Worm (Caenorhabditis elegans) whole organism, midembryonic: ENCODE results near the gene F47D12.6.

ENCODE experiments used
- T22C8.4 ChIP-seq: fragments of 200-800 bp; sonication (Bioruptor generic); IDR thresholded peaks from 2 replicates; pipeline ENCODE4 v1.3.6; 2022; ENCODE audit warnings: missing genetic modification characterization, missing compliant biosample characterization
- cog-1 ChIP-seq: sonication (generic microtip); optimal IDR thresholded peaks from 2 replicates; lab custom pipeline; 2016; ENCODE audit warnings: missing genetic modification characterization, missing compliant biosample characterization
- flt-1 ChIP-seq: fragments of 200-800 bp; sonication (Bioruptor generic); IDR thresholded peaks from 2 replicates; pipeline ENCODE4 v1.3.6; 2022; ENCODE audit warnings: missing genetic modification characterization, missing compliant biosample characterization
- klf-2 ChIP-seq: fragments of 200-800 bp; sonication (Bioruptor generic); conservative IDR thresholded peaks from 2 replicates; pipeline ENCODE4 v1.3.6; 2022; ENCODE audit warnings: missing genetic modification reagents, missing genetic modification characterization, missing compliant biosample characterization
- med-1 ChIP-seq: sonication (generic microtip); optimal IDR thresholded peaks from 2 replicates; lab custom pipeline; 2017; ENCODE audit warnings: missing genetic modification characterization, mild to moderate bottlenecking, missing compliant biosample characterization, antibody characterized with exemption, missing genetic modification reagents; ENCODE audit not compliant: insufficient read depth
- ref-1 ChIP-seq: fragments of 200-800 bp; sonication (Bioruptor generic); conservative IDR thresholded peaks from 2 replicates; pipeline ENCODE4 v1.3.6; 2022; ENCODE audit warnings: missing genetic modification reagents, missing genetic modification characterization, missing compliant biosample characterization
- tab-1 ChIP-seq: fragments of 200-800 bp; sonication (Bioruptor generic); IDR thresholded peaks from 2 replicates; pipeline ENCODE4 v1.3.6; 2022; ENCODE audit warnings: missing genetic modification characterization, missing compliant biosample characterization
- ztf-23 ChIP-seq: fragments of 200-800 bp; sonication (Bioruptor generic); IDR thresholded peaks from 2 replicates; pipeline ENCODE4 v1.3.6; 2022; ENCODE audit warnings: missing genetic modification reagents, missing genetic modification characterization, missing compliant biosample characterization
- ztf-29 ChIP-seq: fragments of 200-800 bp; sonication (Bioruptor generic); IDR thresholded peaks from 2 replicates; pipeline ENCODE4 v1.3.6; 2022; ENCODE audit warnings: missing genetic modification reagents, missing genetic modification characterization, missing compliant biosample characterization

Gene F47D12.6

ce11 chrIII:6310352-6310751 lies 23.3 kb upstream of the F47D12.6 start:
- TF ChIP-seq ztf-23 (GFP tag; lab: Robert Waterston, UW), result no peak
- no peak for TF ChIP-seq klf-2
- no peak for TF ChIP-seq ztf-29 (GFP tag; lab: Robert Waterston, UW)
- no peak for TF ChIP-seq flt-1
- TF ChIP-seq cog-1 (tag; lab: Kevin White, UChicago), result no peak
- TF ChIP-seq ref-1, result no peak
- TF ChIP-seq T22C8.4, result no peak
- no peak for TF ChIP-seq med-1
- TF ChIP-seq tab-1, result no peak

- no peak for TF ChIP-seq T22C8.4
- no peak for TF ChIP-seq ref-1
These were observed 22.0 kb upstream of the F47D12.6 start, which contains the start of gene gar-2 for ce11 chrIII:6309066-6309465. Gene gar-2 (plus strand): TSS chrIII:6309366.

- TF ChIP-seq cog-1 (tag; lab: Kevin White, UChicago) (no peak), ztf-29 (GFP tag; lab: Robert Waterston, UW) (no peak), ref-1 (no peak), T22C8.4 (no peak), flt-1 (no peak), ztf-23 (GFP tag; lab: Robert Waterston, UW) (no peak), med-1 (no peak), tab-1 (no peak), klf-2 (no peak)
These were observed 20.7 kb upstream of the F47D12.6 start for ce11 chrIII:6307832-6308231.

DNA sequence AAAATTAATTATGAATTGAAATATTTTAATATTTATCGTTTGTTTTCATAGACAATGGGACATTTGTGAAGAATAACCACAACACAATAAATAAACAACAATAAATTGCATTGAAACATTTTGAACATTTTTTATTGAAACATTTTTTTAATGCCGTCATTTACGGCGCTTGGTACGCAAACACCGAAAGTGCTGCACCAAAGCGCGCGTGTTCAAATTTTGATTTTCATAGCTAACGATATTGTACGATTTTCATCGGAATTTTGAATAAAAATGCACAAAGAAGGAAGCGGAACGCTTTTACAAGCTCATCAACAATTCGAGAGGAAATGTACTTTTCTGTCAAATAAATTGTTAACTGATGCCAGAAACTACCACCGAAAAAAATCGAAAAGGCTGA lies 16.7 kb upstream of the F47D12.6 start:
- TF ChIP-seq flt-1 (no peak), ref-1 (no peak), cog-1 (tag; lab: Kevin White, UChicago) (no peak), tab-1 (no peak)

DNA sequence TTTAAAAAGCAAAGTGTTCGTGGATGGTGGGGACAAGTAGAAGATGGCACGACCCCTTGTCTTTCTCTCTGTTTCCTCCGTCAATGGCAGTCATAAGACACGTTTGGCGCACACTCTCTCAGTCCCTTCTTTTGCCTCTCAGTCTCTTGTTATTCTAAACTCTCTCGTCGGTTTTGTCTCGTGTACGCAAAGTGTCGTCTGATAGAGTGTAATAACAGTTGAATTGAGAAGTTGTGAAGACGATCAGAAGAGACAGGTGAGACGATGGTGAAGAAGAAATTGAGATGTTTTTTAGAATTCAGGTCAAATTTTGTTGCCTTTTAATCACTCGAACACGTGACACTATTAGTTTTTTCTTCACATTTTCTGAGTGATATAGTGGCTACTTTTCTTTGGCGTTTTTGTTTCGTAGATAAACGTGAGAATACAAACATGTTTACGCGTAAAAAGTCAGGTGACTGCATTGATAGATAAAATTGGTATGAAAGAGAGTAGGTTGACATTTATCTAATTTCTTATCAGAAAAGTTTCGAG lies 16.1 kb upstream of the F47D12.6 start, which contains the start of gene F47D12.9:
Gene F47D12.9 (minus strand): TSS at position 267 of the 534 bp plus-strand sequence.
- TF ChIP-seq flt-1 (no peak), T22C8.4 (no peak), ztf-29 (GFP tag; lab: Robert Waterston, UW) (no peak), ztf-23 (GFP tag; lab: Robert Waterston, UW) (no peak), ref-1 (no peak), tab-1 (no peak), cog-1 (tag; lab: Kevin White, UChicago) (no peak), klf-2 (no peak)

DNA sequence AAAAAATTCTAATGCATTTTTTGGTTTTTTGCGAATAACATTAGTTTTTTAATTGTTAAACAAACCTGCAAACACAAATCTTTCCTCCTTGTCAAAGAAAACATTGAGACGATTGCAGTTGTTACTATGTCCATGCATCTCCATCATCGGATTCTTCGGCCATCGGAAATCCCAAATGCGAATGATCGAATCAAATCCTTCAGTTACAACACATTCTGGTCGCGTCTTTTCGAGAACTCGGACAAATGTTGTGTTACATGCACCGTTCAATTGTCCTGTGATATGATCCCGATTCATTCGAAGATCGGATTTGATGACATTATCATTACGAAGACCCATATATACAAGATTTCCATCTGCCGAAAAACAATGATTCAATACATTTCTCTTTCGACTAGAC lies 13.2 kb upstream of the F47D12.6 start:
- TF ChIP-seq tab-1, result no peak
- TF ChIP-seq med-1, result no peak

DNA sequence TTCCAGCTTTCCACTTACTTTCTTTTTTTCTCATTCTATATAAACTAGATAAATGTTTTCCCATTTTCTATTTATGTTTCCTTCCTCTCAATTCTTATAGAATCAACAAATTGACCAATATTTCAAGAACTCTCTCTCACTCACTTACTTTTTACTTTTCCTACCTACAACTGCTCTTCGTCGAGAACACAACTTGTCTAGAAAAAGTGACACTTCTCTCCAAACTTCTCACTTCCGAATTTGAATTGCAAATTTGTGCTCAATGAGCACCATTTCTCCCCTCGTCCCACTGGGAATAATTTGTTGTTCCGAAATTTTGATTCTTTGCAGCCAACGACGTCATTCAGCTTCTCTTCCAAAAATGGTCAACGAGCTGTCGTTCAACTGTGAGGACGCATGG lies 11.0 kb upstream of the F47D12.6 start, which contains the start of gene F47D12.3:
Gene F47D12.3 (plus strand): TSS at position 331 of the 400 bp plus-strand sequence.
- TF ChIP-seq cog-1 (tag; lab: Kevin White, UChicago) (no peak), klf-2 (no peak), med-1 (no peak), ref-1 (no peak), tab-1 (no peak), ztf-29 (GFP tag; lab: Robert Waterston, UW) (no peak), ztf-23 (GFP tag; lab: Robert Waterston, UW) (no peak), T22C8.4 (no peak), flt-1 (no peak)

DNA sequence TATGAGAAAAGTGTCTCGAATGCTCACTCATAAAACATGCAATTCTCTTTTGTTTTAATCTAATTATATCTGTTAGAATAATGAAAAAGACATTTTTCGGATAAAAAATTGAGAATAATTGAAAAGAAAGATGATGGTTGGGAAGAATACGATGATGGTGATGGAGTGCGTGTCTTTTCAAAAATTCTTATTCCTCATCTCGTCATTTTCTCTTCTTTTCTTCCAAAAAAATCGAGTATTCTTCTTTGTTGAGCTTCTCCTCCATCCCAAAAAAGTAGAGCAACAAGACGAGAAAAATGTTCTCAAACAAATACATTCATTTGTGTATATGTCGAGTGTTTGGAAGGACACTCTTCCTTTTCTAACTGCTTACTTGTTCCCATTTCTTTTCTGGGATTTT lies 10.5 kb upstream of the F47D12.6 start:
- TF ChIP-seq ref-1, result no peak

DNA sequence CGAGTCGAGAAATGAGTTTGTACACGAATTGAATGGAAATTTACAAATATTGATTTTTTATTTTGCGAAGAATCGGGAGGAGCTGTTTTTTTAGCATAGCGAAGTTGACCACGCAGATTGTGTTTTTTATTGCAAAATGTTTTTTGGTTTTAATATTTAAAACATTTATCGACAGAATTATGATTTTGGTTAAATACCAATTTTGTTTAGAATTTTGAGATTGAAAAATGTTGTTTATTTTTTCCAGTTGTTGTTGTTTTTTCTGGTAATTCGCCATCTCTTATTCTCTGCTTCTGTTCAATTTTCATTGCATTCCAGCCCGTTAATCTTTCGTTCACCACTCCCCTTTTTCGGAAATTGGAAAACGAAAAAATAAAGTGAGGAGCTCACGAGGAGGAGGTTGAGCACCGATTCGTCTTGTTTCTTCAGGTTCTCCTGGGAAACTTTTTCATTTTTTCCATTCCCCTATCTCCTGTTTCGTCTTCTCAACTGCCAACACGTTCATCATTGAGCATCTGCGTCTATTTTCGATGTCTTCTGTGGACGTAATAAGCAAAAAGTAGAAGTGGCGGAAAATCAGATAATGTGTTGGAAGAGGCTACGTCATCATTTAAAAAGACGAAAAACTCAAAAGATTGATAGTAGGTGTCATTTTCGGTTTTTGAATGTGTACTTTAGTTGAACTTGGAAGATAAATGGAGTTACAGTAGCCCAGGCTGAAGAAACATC lies 9.0 kb upstream of the F47D12.6 start, which contains the start of gene F47D12.7:
Gene F47D12.7 (minus strand): TSS at position 51 of the 729 bp plus-strand sequence.
- TF ChIP-seq flt-1, result no peak

- no peak for TF ChIP-seq ztf-29 (GFP tag; lab: Robert Waterston, UW)
- no peak for TF ChIP-seq T22C8.4
- no peak for TF ChIP-seq med-1
These were observed 3.5 kb upstream of the F47D12.6 start for ce11 chrIII:6290469-6291182.

DNA sequence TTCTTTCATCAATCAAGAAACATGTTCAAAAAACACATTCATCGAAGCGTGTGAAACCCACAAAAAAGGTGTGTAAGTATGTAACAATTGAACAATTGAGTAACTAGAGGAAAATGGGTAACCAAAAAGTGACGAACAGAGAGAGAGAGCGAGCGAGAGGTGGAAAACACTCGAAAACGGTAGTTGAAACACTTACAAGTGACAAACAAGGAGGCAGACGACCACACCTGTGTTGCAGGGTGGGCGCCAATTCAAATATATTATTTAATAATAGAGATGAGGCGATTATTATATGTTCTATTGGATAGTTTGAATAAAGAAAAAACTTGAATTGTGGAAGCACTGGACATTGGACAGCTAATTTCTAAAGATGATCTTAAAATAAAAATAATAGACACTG lies 2.3 kb upstream of the F47D12.6 start:
- TF ChIP-seq T22C8.4 (no peak), klf-2 (no peak), flt-1 (no peak), ref-1 (no peak), cog-1 (tag; lab: Kevin White, UChicago) (no peak), ztf-29 (GFP tag; lab: Robert Waterston, UW) (no peak), tab-1 (no peak), ztf-23 (GFP tag; lab: Robert Waterston, UW) (no peak), med-1 (no peak)

DNA sequence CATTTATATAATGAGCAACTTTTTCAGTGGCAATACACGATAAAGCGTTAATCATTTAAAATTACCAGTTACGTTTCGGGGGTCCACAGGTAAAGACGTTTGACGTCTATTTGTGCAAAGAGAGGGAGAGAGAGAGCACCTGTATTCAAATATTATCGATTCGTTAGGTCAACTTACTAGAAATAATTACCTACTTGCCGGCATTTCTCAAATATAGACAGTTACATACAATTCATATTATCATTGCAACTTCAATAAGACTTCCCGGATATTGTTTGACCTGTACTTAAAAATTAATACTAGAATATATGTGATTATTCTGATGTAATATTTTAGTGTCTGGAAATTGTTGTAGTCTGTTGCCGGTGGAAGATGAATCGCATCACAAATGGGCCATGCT lies 1.2 kb downstream of the F47D12.6 start, which contains the start of gene gadr-3:
Gene gadr-3 (minus strand): TSS at position 101 of the 400 bp plus-strand sequence.
- TF ChIP-seq cog-1 (tag; lab: Kevin White, UChicago), result no peak
- TF ChIP-seq ref-1, result no peak
- no peak for TF ChIP-seq klf-2
- no peak for TF ChIP-seq T22C8.4
